Worm (Caenorhabditis elegans) whole organism, dauer: ENCODE measurements around the gene C53C11.5.
"Not testable (repeated sequence)": the region's sequence is repeated elsewhere in the genome, so short reads cannot be mapped to it uniquely, and the experiment has no call there.

ENCODE experiments used
- unc-62 ChIP-seq: sonication (generic microtip); optimal IDR thresholded peaks from 2 replicates; lab custom pipeline; 2017; ENCODE audit warnings: missing biosample characterization, missing genetic modification reagents, missing genetic modification characterization

C53C11.5 gene

DNA sequence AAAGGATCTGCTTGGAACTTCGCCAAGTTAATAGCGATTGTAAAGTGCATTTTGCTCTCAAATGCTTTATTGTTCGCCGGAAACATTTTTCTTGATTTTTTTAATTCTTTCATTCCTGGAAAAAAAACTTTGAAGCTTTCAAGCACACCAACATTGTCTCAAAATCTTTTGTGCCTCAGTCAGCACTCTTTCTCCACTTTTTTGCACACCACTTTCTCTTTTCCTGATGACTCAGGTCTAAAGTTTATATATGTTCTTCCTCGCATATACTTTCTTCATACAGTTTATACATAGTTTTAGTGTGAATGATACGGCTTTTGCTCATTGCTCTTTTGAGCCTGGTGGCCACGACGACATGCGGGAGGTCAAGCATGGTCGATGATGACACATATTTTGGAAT is at the start of gene C53C11.5:
Gene C53C11.5 (plus strand): TSS at position 301 of the 400 bp plus-strand sequence.
- TF ChIP-seq unc-62, result no peak

DNA sequence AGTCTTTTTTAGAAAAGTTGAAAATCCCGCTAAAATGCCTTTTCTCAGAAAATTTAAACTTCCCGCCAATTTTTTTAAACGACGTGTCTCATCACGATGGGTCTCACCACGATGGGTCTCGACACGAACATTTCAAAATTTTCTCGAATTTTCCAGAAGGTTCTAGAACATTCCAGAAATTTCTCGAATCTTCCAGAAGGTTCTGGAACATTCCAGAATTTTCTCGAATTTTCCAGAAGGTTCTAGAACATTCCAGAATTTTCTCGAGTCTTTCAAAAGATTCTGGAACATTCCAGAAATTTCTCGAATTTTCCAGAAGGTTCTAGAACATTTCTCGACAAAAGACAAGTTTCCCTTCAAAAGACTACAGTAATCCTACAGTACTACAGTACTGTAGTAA is 45.5 kb upstream of the C53C11.5 start:
- TF ChIP-seq unc-62, result no peak

DNA sequence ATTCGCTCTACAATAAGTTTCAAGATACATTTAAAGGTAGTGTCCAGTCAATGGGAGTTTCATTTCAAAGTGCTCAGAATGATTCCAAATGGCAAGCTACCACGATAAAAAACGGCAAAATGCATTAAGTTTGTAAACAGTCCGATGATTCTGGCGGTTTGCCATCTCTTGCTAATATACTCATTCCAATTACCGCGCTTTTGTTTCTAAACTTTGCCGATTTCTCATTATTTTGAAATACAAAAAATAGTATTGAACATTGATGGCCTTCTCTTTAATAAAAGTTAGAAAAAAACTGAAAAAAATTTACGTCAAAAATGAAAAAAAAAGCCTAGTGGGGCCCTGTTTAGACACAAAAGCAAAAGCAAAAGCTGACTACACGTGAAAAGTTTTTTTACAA is 39.8 kb upstream of the C53C11.5 start:
- TF ChIP-seq unc-62, result no peak

DNA sequence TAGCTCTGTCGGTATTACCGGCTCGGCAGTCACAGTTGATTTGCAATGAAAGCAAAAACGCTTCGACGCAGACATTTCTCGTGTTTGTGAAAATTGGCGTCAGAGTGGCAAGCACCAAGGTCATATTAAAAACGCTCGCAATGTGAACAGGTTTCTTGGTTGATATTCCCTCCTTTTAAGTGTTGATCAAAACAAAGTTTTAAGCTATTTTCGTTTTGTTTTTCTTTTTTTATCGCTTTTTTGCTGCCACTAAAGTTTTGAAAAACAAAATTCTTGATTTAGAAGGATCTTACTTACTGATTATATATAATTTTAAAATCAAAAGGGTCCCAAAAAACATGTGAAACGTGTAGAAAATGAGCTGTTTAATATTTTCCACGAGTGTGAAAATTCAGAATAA is 39.1 kb upstream of the C53C11.5 start, which contains the start of gene C33E10.8:
Gene C33E10.8 (minus strand): TSS at position 101 of the 400 bp plus-strand sequence.
- no peak for TF ChIP-seq unc-62

DNA sequence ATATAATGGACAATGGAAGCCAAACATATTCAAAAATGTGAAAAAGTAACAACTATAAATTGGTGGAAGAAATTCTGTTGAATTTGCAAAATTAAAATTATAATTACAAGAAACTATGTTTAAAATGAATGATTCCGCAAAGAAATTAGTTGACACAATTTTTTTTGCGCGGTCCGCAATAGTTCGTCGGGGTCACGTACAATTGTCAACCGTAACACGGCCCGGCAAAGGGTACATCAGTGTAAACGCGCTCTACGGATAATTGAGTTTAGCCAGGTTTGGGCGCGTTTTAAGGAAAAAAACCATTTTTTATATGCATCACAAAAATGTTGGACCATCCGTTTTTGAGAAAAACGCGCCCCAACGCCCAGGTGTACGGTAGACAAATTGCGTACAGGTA is 36.4 kb upstream of the C53C11.5 start:
- TF ChIP-seq unc-62, result no peak

DNA sequence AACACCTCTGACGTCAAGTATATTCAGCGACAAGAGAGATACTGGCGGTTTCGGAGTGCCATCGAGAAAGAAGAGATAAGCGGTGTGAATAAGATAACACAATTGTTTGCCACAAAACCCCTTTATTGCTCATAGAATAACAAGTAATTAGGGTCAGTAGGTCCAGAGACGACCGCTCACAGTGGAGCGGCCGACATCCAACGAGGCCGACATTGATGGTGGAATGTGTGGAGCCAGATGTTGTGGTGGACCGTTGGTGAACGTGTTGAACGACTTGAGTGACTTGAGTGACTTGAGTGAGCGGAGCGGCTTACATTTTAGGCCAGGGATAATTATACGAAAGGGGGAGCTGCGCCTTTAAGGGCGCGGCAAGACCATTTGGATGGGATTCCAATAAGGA is 33.1 kb upstream of the C53C11.5 start:
- no peak for TF ChIP-seq unc-62

DNA sequence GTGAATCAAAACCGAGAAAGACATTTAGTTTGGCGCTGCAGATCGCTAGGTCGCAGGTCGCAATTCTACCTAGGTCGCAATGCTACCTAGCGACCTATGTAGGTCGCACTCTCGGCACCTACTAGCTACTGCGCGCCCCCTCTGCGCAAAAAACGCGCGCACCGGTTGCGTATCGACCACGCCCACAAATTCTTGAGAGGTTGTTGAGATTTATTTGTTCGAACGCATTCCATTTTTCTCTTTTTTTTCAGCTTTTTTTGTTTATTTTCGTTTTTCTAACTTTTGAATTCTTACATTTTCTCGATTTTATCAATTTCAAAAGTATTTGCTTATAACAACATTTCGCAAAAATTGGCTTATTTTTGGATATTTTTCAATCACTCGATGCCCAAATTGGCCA is 32.0 kb upstream of the C53C11.5 start, which contains the start of gene C33E10.10:
Gene C33E10.10 (minus strand): TSS at position 101 of the 400 bp plus-strand sequence.
- no peak for TF ChIP-seq unc-62

DNA sequence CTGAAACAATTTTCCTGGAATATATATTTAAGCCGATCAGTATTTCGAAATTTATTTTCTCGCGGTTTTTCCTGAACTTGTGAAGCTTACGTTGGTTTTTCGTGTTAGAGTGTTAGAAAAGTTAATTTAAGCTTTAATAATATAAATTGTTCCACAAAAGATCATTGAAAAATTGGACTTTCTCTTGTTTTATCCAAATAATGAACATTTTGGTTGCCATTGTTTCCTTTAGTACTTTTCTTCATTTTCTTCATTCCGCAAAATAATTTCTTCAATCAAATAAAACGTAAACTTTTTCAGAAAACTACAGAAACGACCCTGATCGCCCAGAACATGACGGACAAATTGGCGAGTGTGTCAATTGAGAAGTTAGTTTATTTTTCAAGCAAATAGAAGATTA is 31.4 kb upstream of the C53C11.5 start, which contains the start of gene fbxa-120:
Gene fbxa-120 (plus strand): TSS at position 301 of the 400 bp plus-strand sequence.
- TF ChIP-seq unc-62, result no peak

DNA sequence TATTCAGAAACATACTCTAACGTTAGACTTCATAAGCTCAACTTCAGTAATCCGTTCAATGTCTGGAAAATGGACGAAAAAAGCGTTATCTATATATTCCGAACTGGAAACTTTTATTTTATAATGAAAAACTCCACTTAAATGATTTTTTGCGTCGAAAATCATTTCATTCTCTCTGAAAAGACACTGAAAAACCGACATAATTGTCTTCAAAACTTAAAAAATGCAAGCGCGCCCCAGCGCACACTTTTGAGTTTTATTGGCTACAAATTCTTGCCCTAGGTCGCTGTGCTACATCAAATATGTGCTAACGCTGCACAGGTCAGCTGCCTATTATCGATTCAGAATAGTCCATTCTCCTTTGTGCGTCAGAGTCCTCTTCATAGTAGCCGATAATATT is 28.9 kb upstream of the C53C11.5 start, which contains the start of gene C33E10.1:
Gene C33E10.1 (plus strand): TSS at position 301 of the 400 bp plus-strand sequence.
- not testable (repeated sequence) for TF ChIP-seq unc-62

DNA sequence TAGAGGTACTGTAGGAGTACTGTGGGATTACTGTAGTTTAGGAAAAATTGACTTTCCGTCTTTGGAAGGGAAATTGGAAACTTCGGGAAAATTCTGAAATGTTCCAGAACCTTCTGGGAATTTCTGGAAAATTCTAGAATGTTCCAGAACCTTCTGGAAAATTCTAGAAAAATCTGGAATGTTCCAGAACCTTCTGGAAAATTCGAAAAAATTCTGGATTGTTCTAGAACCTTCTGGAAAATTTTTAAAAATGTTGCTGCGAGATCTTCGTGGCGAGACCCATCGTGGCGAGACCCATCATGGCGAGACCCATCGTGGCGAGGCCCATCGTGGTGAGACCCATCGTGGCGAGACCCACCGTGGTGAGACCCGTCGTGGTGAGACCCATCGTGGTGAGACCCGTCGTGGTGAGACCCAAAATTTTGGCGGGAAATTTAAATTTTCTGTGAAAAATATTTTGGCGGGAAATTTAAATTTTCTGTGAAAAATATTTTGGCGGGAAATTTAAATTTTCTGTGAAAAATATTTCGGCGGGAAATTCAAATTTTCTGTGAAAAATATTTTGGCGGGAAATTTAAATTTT is 23.0 kb upstream of the C53C11.5 start, which contains the start of gene C53C11.4:
Gene C53C11.4 (plus strand): TSS at position 179 of the 583 bp plus-strand sequence.
- TF ChIP-seq unc-62, result not testable (repeated sequence)

DNA sequence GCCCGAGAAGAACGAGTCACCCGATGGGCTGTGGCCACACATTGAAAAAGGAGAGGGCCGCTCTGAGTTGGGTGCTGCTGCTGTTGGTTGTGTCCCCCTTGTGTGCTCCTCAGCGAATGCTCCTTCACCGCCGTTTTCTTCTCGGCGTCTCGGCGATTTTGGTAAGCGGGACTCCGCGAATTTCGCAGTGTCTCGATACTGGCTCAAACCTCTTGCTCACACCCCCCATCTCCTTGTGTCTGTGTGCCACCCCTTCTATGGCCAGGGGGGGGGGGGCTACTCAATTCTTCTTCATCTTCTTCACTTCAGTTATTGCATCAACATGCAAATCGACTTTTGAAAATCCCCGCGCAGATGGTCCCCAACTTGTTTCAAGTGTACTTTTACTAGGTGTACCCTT is 18.9 kb upstream of the C53C11.5 start:
- no peak for TF ChIP-seq unc-62

DNA sequence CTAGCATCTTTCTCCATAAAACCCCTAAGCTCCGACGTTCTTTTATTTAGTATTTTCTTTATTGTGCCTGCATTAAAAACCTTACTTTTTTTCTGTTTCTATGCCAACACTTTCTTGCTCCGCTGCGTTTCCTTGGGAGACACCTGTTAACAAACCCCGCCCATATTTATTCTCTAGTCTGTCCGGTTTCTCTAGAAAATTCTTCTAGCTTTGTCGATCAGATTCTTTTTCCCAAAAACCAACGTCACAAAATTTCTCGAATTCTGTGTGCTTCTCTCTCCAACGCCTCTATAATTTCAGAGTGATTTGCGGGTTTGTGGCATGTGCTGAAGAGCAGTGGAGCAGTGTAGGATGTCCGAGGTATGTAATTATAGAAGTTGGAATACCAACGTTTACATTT is 15.6 kb upstream of the C53C11.5 start, which contains the start of gene ptr-5:
Gene ptr-5 (plus strand): TSS at position 301 of the 400 bp plus-strand sequence.
- no peak for TF ChIP-seq unc-62

DNA sequence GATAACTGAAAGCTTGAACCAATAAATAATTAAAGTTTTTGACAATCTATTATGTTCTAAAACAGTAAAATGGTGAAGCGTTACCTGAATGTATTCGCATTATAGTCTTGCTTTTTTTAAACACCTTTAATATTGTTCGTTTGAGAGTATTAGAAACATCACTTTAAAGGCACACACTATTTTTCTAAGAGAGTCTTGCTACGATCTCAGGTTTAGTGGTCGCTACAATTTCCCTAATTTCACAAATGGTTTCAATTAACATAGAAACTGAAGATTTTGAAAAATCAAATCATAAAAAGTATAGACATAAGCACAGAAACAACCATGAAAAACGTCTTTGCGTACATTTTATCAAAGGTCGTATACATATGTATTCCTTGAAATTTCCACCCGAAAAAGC is 13.3 kb upstream of the C53C11.5 start:
- no peak for TF ChIP-seq unc-62

DNA sequence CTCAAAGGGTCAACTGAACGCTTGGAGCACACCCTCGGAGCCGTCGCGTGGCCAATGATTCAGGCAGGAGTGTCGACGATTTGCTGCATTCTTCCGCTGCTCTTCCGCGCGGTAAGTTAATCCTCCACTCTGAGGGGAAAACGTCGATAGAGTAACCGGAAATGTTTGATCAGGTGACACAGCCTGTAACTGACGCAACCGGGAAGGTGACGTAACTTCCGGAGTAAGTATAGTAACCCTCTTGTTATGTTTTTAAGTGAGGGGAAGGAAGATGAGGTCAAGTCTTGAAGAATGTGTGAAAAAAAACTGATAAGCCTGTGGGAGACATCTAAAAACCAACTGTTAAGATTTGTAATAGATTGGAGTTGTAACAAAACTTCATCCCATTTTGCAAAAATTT is 8.9 kb upstream of the C53C11.5 start:
- no peak for TF ChIP-seq unc-62

DNA sequence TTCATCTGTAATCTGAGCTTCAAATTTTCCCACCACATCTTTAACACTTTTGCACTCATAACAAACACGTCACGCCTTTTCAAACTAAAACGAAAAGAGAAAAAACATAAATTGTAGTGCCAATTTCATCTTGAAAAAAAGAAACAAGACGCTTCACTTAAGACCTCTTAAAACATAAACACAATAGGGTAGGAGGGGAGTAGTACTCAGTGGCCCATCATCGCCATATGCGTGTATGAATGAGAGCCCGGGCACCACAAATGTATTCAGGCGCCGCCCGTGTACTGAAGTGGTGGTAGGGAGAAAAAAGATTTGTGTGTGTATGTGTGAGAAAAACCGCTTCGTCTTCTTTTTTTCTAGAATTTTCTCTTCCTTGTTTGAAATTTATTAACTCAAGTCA is 6.6 kb upstream of the C53C11.5 start:
- TF ChIP-seq unc-62, result no peak

DNA sequence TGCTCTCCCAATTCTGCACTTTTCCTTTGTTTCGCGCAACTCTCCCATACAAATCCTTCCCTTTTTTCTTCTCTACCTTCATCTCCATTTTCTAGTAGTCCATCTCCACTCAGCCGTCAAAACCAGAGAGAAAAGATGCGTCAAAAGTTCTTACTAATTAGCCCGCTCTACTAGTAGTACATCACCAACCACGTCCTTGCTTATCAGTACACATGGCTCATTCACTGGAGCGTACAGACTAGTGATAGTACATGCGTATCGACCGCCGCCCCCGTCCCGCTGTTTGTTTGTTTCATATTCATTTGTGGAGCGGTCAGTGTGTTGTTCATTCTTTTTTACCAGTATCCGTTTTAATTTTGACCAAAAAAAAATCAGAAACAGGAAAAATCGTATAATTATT is 4.8 kb upstream of the C53C11.5 start:
- TF ChIP-seq unc-62, result no peak

DNA sequence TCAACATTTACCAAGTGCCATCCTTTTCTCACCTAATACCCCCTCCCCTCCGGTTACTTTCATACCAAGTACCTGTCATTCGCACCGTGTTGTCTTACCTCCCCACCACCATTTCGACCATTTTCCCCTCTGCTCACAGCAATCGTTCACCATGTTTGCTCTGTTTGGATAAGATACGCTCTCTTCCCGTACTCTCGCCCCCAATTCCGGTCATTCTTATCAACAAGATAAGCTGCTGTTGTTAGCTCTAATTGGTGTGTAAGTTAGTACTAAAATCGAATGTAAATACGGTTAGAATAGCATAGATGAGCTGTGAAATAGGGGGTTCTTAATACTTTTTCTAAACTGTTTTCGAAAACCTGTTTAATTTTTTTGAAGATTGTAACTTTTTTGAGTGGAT is 3.3 kb upstream of the C53C11.5 start:
- no peak for TF ChIP-seq unc-62

DNA sequence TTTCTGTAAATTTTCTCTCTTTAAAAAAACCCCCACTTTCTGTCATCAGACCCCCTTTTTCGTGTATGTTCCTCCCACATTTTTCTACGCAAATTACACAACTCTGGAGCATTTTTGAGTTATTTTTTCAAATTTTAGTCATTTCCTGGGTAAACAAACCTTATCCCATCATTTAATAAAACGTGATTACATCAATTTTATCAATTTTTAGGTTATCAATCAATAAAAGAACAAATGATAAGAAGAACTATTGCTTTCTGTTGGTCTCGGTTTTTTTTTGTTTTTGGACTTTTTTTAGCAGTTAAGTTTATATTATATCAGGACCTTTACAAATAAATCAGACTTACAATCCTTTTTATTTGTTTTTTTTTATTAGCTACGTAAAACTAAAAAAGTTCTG is 2.5 kb downstream of the C53C11.5 start, which contains the start of gene C53C11.2:
Gene C53C11.2 (plus strand): TSS at position 284 of the 400 bp plus-strand sequence.
- TF ChIP-seq unc-62, result no peak

DNA sequence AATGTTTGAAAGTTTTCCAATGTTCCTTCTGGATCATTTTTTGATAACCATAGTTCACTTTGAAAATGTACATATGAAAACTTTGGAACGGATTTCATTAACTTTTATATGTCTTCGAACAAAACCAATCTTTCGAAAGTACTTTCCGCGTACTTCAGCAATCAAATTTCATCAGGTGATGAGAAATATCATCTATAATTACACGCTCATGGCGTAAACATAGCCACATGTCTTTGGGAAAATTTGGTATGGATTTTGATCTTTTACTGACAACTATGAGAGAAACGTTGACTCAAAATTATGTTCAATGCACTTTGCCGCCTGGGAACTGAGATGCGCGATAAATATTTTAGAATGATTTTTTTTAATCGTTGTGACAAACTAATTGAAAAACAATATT is 5.1 kb downstream of the C53C11.5 start:
- no peak for TF ChIP-seq unc-62
